Worm (Caenorhabditis elegans): ENCODE data around the gene F54B3.4.

- TF ChIP-seq vab-7 (GFP tag; IDR thresholded peaks at IDR 0.05) (no peak), nhr-111 (GFP tag; optimal IDR thresholded peaks at IDR 0.05) (no peak), hif-1 (tag; optimal IDR thresholded peaks at IDR 0.05) (no peak)
Measured at ce11 chrII:10271093-10271492, at the start of gene F54B3.4.
